Worm (Caenorhabditis elegans) whole organism, young adult: ENCODE data around the gene gid-8.

Experiments
- B0035.1 ChIP-seq: sonication (generic microtip); optimal IDR thresholded peaks from 2 replicates; lab custom pipeline; 2016; ENCODE audit warnings: missing genetic modification characterization, mild to moderate bottlenecking, missing compliant biosample characterization, missing genotype, missing genetic modification reagents
- C06A6.2 ChIP-seq: fragments of 200-800 bp; sonication (Bioruptor generic); conservative IDR thresholded peaks from 2 replicates; pipeline ENCODE4 v1.3.6; 2022; ENCODE audit warnings: missing genetic modification characterization, missing compliant biosample characterization
- F10E7.11 ChIP-seq: sonication (generic microtip); optimal IDR thresholded peaks from 2 replicates; lab custom pipeline; 2017; ENCODE audit warnings: mild to moderate bottlenecking, missing genetic modification characterization, moderate library complexity, missing compliant biosample characterization
- F22D6.2 ChIP-seq: sonication (generic microtip); optimal IDR thresholded peaks from 2 replicates; lab custom pipeline; 2016; ENCODE audit warnings: mild to moderate bottlenecking, missing genetic modification characterization, missing compliant biosample characterization
- F33H1.4 ChIP-seq: fragments of 200-800 bp; sonication (Bioruptor generic); IDR thresholded peaks from 2 replicates; pipeline ENCODE4 v1.3.6; 2022; ENCODE audit warnings: missing genetic modification reagents, missing genetic modification characterization, missing compliant biosample characterization
- F39B2.1 ChIP-seq: fragments of 200-800 bp; sonication (Bioruptor generic); IDR thresholded peaks from 2 replicates; pipeline ENCODE4 v1.3.6; 2022; ENCODE audit warnings: missing genetic modification reagents, missing genetic modification characterization, missing compliant biosample characterization
- Y53G8AR.9 ChIP-seq: fragments of 200-800 bp; sonication (Bioruptor generic); conservative IDR thresholded peaks from 2 replicates; pipeline ENCODE4 v1.3.6; 2022; ENCODE audit warnings: missing genetic modification reagents, missing genetic modification characterization, missing compliant biosample characterization
- Y56A3A.18 ChIP-seq: fragments of 200-800 bp; sonication (Bioruptor generic); IDR thresholded peaks from 2 replicates; pipeline ENCODE4 v1.3.6; 2022; ENCODE audit warnings: missing genetic modification reagents, missing genetic modification characterization, missing compliant biosample characterization
- Y95B8A.8 ChIP-seq: fragments of 200-800 bp; sonication (Bioruptor generic); IDR thresholded peaks from 2 replicates; pipeline ENCODE4 v1.3.6; 2022; ENCODE audit warnings: missing genetic modification reagents, missing genetic modification characterization, missing compliant biosample characterization
- attf-3 ChIP-seq: fragments of 200-800 bp; sonication (Bioruptor generic); conservative IDR thresholded peaks from 2 replicates; pipeline ENCODE4 v1.3.6; 2022; ENCODE audit warnings: missing genetic modification reagents, missing genetic modification characterization, missing compliant biosample characterization
- cebp-1 ChIP-seq, 2 experiments: fragments of 200-800 bp in 1 of 2; sonication (Bioruptor generic) in 1 of 2; sonication (generic microtip) in 1 of 2; IDR thresholded peaks in 1 of 2; optimal IDR thresholded peaks in 1 of 2; 2 replicates each; pipeline versions ENCODE4 v1.3.6 to Lab custom; 2017 to 2022; ENCODE audit warnings: missing compliant biosample characterization in 2 of 2, missing genetic modification characterization in 2 of 2, mild to moderate bottlenecking in 1 of 2, missing genetic modification reagents in 1 of 2, moderate library complexity in 1 of 2
- cebp-2 ChIP-seq: fragments of 200-800 bp; sonication (Bioruptor generic); IDR thresholded peaks from 2 replicates; pipeline ENCODE4 v1.3.6; 2022; ENCODE audit warnings: missing genetic modification characterization, missing compliant biosample characterization
- ceh-27 ChIP-seq: fragments of 200-800 bp; sonication (Bioruptor generic); optimal IDR thresholded peaks from 2 replicates; lab custom pipeline; 2018; ENCODE audit warnings: mild to moderate bottlenecking, missing genetic modification characterization, moderate library complexity, missing compliant biosample characterization
- dpff-1 ChIP-seq: sonication (generic microtip); optimal IDR thresholded peaks from 2 replicates; lab custom pipeline; 2017; ENCODE audit warnings: mild to moderate bottlenecking, missing genetic modification characterization, missing compliant biosample characterization
- dpl-1 ChIP-seq: fragments of 150-350 bp; optimal IDR thresholded peaks from 2 replicates; lab custom pipeline; 2014; ENCODE audit warnings: missing biosample characterization, missing genetic modification reagents, missing genetic modification characterization
- egl-44 ChIP-seq: fragments of 200-800 bp; sonication (Bioruptor generic); IDR thresholded peaks from 2 replicates; pipeline ENCODE4 v1.3.6; 2022; ENCODE audit warnings: missing genetic modification reagents, missing genetic modification characterization, missing compliant biosample characterization
- ets-4 ChIP-seq: fragments of 200-800 bp; sonication (Bioruptor generic); optimal IDR thresholded peaks from 2 replicates; lab custom pipeline; 2018; ENCODE audit warnings: mild to moderate bottlenecking, missing genetic modification characterization, missing compliant biosample characterization
- hlh-26 ChIP-seq: fragments of 200-800 bp; sonication (Bioruptor generic); conservative IDR thresholded peaks from 2 replicates; pipeline ENCODE4 v1.3.6; 2022; ENCODE audit warnings: missing genetic modification reagents, missing genetic modification characterization, missing compliant biosample characterization
- hmg-1.2 ChIP-seq: fragments of 200-800 bp; sonication (Bioruptor generic); IDR thresholded peaks from 2 replicates; pipeline ENCODE4 v1.3.6; 2022; ENCODE audit warnings: missing genetic modification reagents, missing genetic modification characterization, missing compliant biosample characterization
- hsf-1 ChIP-seq: fragments of 200-800 bp; sonication (Bioruptor generic); IDR thresholded peaks from 2 replicates; pipeline ENCODE4 v1.3.6; 2022; ENCODE audit warnings: missing genetic modification reagents, missing genetic modification characterization, missing compliant biosample characterization
- lag-1 ChIP-seq: fragments of 200-800 bp; sonication (Bioruptor generic); IDR thresholded peaks from 2 replicates; pipeline ENCODE4 v1.3.6; 2022; ENCODE audit warnings: missing genetic modification reagents, missing genetic modification characterization, missing compliant biosample characterization
- let-526 ChIP-seq: fragments of 200-800 bp; sonication (Bioruptor generic); IDR thresholded peaks from 2 replicates; pipeline ENCODE4 v1.3.6; 2022; ENCODE audit warnings: missing genetic modification reagents, missing genetic modification characterization, missing compliant biosample characterization
- lin-26 ChIP-seq: fragments of 200-800 bp; sonication (Bioruptor generic); IDR thresholded peaks from 2 replicates; pipeline ENCODE4 v1.3.6; 2022; ENCODE audit warnings: missing genetic modification reagents, missing genetic modification characterization, missing compliant biosample characterization
- lir-1 ChIP-seq: fragments of 200-800 bp; sonication (Bioruptor generic); conservative IDR thresholded peaks from 2 replicates; pipeline ENCODE4 v1.3.6; 2022; ENCODE audit warnings: missing genetic modification reagents, missing genetic modification characterization, missing compliant biosample characterization
- lsy-27 ChIP-seq: sonication (generic microtip); optimal IDR thresholded peaks from 2 replicates; lab custom pipeline; 2017; ENCODE audit warnings: missing genetic modification characterization, mild to moderate bottlenecking, missing compliant biosample characterization, antibody characterized with exemption, missing genotype, borderline replicate concordance; ENCODE audit not compliant: insufficient read depth
- madf-8 ChIP-seq: fragments of 200-800 bp; sonication (Bioruptor generic); conservative IDR thresholded peaks from 2 replicates; pipeline ENCODE4 v1.3.6; 2022; ENCODE audit warnings: missing genetic modification reagents, missing genetic modification characterization, missing compliant biosample characterization
- nfyb-1 ChIP-seq: fragments of 200-800 bp; sonication (Bioruptor generic); IDR thresholded peaks from 2 replicates; pipeline ENCODE4 v1.3.6; 2022; ENCODE audit warnings: missing genetic modification reagents, missing genetic modification characterization, missing compliant biosample characterization
- nhr-120 ChIP-seq: fragments of 200-800 bp; sonication (Bioruptor generic); IDR thresholded peaks from 2 replicates; pipeline ENCODE4 v1.3.6; 2022; ENCODE audit warnings: missing genetic modification characterization, missing compliant biosample characterization
- nhr-27 ChIP-seq: fragments of 200-800 bp; sonication (Bioruptor generic); optimal IDR thresholded peaks from 2 replicates; lab custom pipeline; 2018; ENCODE audit warnings: mild to moderate bottlenecking, missing genetic modification characterization, moderate library complexity, missing compliant biosample characterization
- nhr-80 ChIP-seq: sonication (generic microtip); optimal IDR thresholded peaks from 2 replicates; lab custom pipeline; 2016; ENCODE audit warnings: missing genetic modification characterization, missing compliant biosample characterization
- pha-4 ChIP-seq: fragments of 150-350 bp; sonication (generic microtip); optimal IDR thresholded peaks from 2 replicates; lab custom pipeline; 2014; ENCODE audit warnings: missing biosample characterization, missing genetic modification reagents, missing genetic modification characterization
- sptf-2 ChIP-seq: fragments of 200-800 bp; sonication (Bioruptor generic); optimal IDR thresholded peaks from 2 replicates; lab custom pipeline; 2018; ENCODE audit warnings: mild to moderate bottlenecking, missing genetic modification characterization, missing compliant biosample characterization
- unc-62 ChIP-seq: fragments of 150-350 bp; optimal IDR thresholded peaks from 2 replicates; lab custom pipeline; 2014; ENCODE audit warnings: missing biosample characterization, missing genetic modification reagents, missing genetic modification characterization
- ztf-18 ChIP-seq: sonication (generic microtip); optimal IDR thresholded peaks from 2 replicates; lab custom pipeline; 2016; ENCODE audit warnings: missing genotype, mild to moderate bottlenecking, missing genetic modification characterization, missing compliant biosample characterization
- ztf-25 ChIP-seq: fragments of 200-800 bp; sonication (Bioruptor generic); IDR thresholded peaks from 2 replicates; pipeline ENCODE4 v1.3.6; 2022; ENCODE audit warnings: missing genetic modification reagents, missing genetic modification characterization, missing compliant biosample characterization
- ztf-28 ChIP-seq: fragments of 200-800 bp; sonication (Bioruptor generic); IDR thresholded peaks from 2 replicates; pipeline ENCODE4 v1.3.6; 2022; ENCODE audit warnings: missing genetic modification reagents, missing genetic modification characterization, missing compliant biosample characterization

Gene gid-8

ce11 chrV:1495752-1496151 is 28.2 kb downstream of the gid-8 start:
- TF ChIP-seq hmg-1.2 (GFP tag; lab: Robert Waterston, UW) (no peak), dpl-1 (GFP tag; lab: Kevin White, UChicago) (no peak), F10E7.11 (no peak), Y95B8A.8 (GFP tag; lab: Robert Waterston, UW) (no peak), lsy-27 (tag; lab: Kevin White, UChicago) (no peak), F39B2.1 (no peak), cebp-2 (GFP tag; lab: Robert Waterston, UW) (no peak), ztf-28 (GFP tag; lab: Robert Waterston, UW) (no peak)

ce11 chrV:1499140-1499539 is 31.6 kb downstream of the gid-8 start, which contains the start of gene sru-27:
Gene sru-27, plus strand, starts transcription at chrV:1499440.
- TF ChIP-seq sptf-2: no peak
- no peak for TF ChIP-seq ztf-25

- TF ChIP-seq ztf-18: no peak
- TF ChIP-seq ceh-27 (GFP tag; lab: Kevin White, UChicago): no peak
- TF ChIP-seq F33H1.4 (GFP tag; lab: Robert Waterston, UW): no peak
- TF ChIP-seq egl-44 (GFP tag; lab: Robert Waterston, UW): no peak
- TF ChIP-seq hsf-1 (GFP tag; lab: Robert Waterston, UW): no peak
- no peak for TF ChIP-seq lin-26
- no peak for TF ChIP-seq pha-4 (tag; lab: Kevin White, UChicago)
- no peak for TF ChIP-seq nhr-120
- no peak for TF ChIP-seq unc-62
- no peak for TF ChIP-seq attf-3 (GFP tag; lab: Robert Waterston, UW)
- no peak for TF ChIP-seq nhr-80
These were observed 38.5 kb downstream of the gid-8 start, which contains the start of gene sru-28 for ce11 chrV:1505995-1506394. Gene sru-28, plus strand, starts transcription at chrV:1506295.

- TF ChIP-seq B0035.1: no peak
- TF ChIP-seq nhr-27 (tag; lab: Kevin White, UChicago): no peak
- TF ChIP-seq lir-1 (GFP tag; lab: Robert Waterston, UW): no peak
- no peak for TF ChIP-seq lag-1 (GFP tag; lab: Robert Waterston, UW)
- no peak for TF ChIP-seq F22D6.2 (tag; lab: Kevin White, UChicago)
- no peak for TF ChIP-seq madf-8 (GFP tag; lab: Robert Waterston, UW)
- TF ChIP-seq dpff-1 (tag; lab: Kevin White, UChicago): no peak
- TF ChIP-seq Y53G8AR.9: no peak
- no peak for TF ChIP-seq Y95B8A.8 (GFP tag; lab: Robert Waterston, UW)
- TF ChIP-seq ets-4 (GFP tag; lab: Kevin White, UChicago): no peak
- TF ChIP-seq C06A6.2 (GFP tag; lab: Robert Waterston, UW): no peak
- no peak for TF ChIP-seq cebp-1 (GFP tag; IDR thresholded peaks at IDR 0.05; lab: Robert Waterston, UW)
- no peak for TF ChIP-seq cebp-1 (tag; optimal IDR thresholded peaks at IDR 0.05; lab: Kevin White, UChicago)
- no peak for TF ChIP-seq attf-3 (GFP tag; lab: Robert Waterston, UW)
- no peak for TF ChIP-seq let-526
- no peak for TF ChIP-seq nfyb-1 (GFP tag; lab: Robert Waterston, UW)
- no peak for TF ChIP-seq pha-4 (tag; lab: Kevin White, UChicago)
- no peak for TF ChIP-seq Y56A3A.18
- no peak for TF ChIP-seq hlh-26 (GFP tag; lab: Robert Waterston, UW)
These were observed 44.0 kb downstream of the gid-8 start, which contains the start of gene nhr-260 for ce11 chrV:1511537-1511936. Gene nhr-260, minus strand, starts transcription at chrV:1511637.
